Fruit fly (Drosophila melanogaster) Kc167 (cell line): ENCODE measurements around the gene Lcp65Aa.

Experiments
- h ChIP-seq: fragments of >200 bp; optimal IDR thresholded peaks from 3 replicates; lab custom pipeline; 2018; ENCODE audit warnings: missing external identifiers
- psq ChIP-seq: fragments of >200 bp; optimal IDR thresholded peaks from 2 replicates; lab custom pipeline; 2017; ENCODE audit warnings: missing external identifiers

DNA sequence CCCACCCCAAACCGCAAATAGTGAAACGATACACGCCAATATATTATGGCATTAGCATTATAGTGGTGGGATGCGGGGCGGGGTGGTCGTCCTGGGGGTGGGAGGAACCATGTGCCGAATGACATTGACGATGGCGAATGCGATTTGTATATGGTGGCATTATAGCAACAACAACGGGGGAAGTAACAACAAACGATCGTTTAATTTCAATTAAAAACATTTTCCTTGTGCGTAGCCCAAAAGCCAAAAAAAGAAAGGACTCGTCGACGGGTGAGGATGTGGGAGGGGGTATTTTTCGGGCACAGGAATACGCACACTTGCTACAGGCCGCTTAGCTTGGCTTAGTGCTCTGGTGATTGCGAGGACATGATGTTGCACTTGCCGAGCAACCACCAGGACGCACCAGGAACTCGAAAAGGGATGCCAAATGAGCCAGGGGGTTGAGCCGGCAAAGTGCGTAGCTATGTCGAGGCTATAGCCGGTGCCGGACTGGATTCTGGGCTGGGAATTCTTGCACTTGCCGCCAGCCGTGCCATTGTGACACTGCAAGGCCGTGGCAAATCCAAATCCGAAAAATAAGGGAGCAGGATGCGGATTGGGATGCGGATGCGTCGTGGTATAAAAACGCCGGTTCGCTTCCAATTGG is 11.5 kb downstream of the Lcp65Aa start, which contains the start of gene Prdm13:
- TF ChIP-seq h (no peak), psq (lab: Kevin White, UChicago) (no peak)
